Worm (Caenorhabditis elegans): Measurements from ENCODE around the gene hsp-75.

DNA sequence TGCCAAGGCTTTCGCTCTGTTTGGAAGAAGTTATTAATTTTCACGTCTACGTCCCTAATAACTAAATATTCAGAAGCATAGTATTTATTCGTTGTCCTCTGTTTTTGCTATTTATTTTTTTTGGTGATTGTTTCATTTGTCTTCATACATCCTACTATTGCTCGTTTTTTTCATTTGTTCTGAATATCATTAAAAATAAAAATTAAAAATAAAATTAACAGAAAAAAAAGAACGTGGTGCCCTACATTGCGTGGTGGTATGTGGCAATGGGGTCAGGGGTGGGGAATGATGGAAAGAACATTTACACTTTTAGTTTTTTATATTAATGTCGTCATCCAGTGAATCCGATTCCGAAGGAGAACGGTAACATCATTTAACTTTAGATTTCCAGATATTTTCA is 14.6 kb upstream of the hsp-75 start, which contains the start of gene ztf-31:
- TF ChIP-seq mab-9 (GFP tag; IDR thresholded peaks at IDR 0.05) (no peak), fos-1 (tag; optimal IDR thresholded peaks at IDR 0.05) (no peak), lir-3 (tag; optimal IDR thresholded peaks at IDR 0.05; ENCODE audit: poor library complexity) (no peak), lin-39 (tag; optimal IDR thresholded peaks at IDR 0.05) (no peak), unc-98 (GFP tag; IDR thresholded peaks at IDR 0.05) (no peak)

Measured in whole organism, L1 larva.